Fruit fly (Drosophila melanogaster) whole organism, embryonic: ENCODE results near the gene Art3.

Source experiments
- CG10654 ChIP-seq: fragments of 200-800 bp; sonication (Bioruptor generic); optimal IDR thresholded peaks from 2 replicates; lab custom pipeline; 2016; ENCODE audit warnings: missing biosample characterization, missing genetic modification characterization
- CG12391 ChIP-seq: fragments of 200-800 bp; sonication (Bioruptor generic); optimal IDR thresholded peaks from 3 replicates; lab custom pipeline; 2018; ENCODE audit warnings: missing biosample characterization, mild to moderate bottlenecking, missing genetic modification characterization, moderate library complexity
- CG12769 ChIP-seq: fragments of 200-800 bp; sonication (Bioruptor generic); optimal IDR thresholded peaks from 2 replicates; lab custom pipeline; 2019; ENCODE audit warnings: missing biosample characterization, mild to moderate bottlenecking, missing genetic modification characterization, moderate library complexity
- CG14667 ChIP-seq: fragments of 200-800 bp; sonication (Bioruptor generic); IDR thresholded peaks from 2 replicates; pipeline ENCODE4 v1.3.6; 2022; ENCODE audit warnings: missing biosample characterization, missing genetic modification characterization
- CG14965 ChIP-seq: fragments of 200-800 bp; sonication (Bioruptor generic); optimal IDR thresholded peaks from 2 replicates; lab custom pipeline; 2016; ENCODE audit warnings: missing biosample characterization, missing genetic modification characterization, borderline replicate concordance
- CG17385 ChIP-seq: fragments of 200-800 bp; sonication (Bioruptor generic); optimal IDR thresholded peaks from 3 replicates; lab custom pipeline; 2018; ENCODE audit warnings: missing biosample characterization, mild to moderate bottlenecking, missing genetic modification characterization
- CG1792 ChIP-seq: fragments of 200-800 bp; sonication (Bioruptor generic); optimal IDR thresholded peaks from 2 replicates; lab custom pipeline; 2016; ENCODE audit warnings: missing biosample characterization, missing genetic modification characterization
- CG1832 ChIP-seq: fragments of 200-800 bp; sonication (Bioruptor generic); optimal IDR thresholded peaks from 2 replicates; lab custom pipeline; 2017; ENCODE audit warnings: missing biosample characterization, mild to moderate bottlenecking, missing genetic modification characterization, inconsistent platforms
- CG18476 ChIP-seq: fragments of 200-800 bp; sonication (Bioruptor generic); optimal IDR thresholded peaks from 2 replicates; lab custom pipeline; 2016; ENCODE audit warnings: missing biosample characterization, mild to moderate bottlenecking, missing genetic modification characterization
- CG2875 ChIP-seq: fragments of 200-800 bp; sonication (Bioruptor generic); optimal IDR thresholded peaks from 2 replicates; lab custom pipeline; 2017; ENCODE audit warnings: missing biosample characterization, mild to moderate bottlenecking, missing genetic modification characterization, missing genetic modification reagents
- CG31441 ChIP-seq: fragments of 200-800 bp; sonication (Bioruptor generic); IDR thresholded peaks from 2 replicates; pipeline ENCODE4 v1.3.6; 2022; ENCODE audit warnings: missing biosample characterization, missing genetic modification characterization
- CG32532 ChIP-seq: fragments of 200-800 bp; sonication (Bioruptor generic); IDR thresholded peaks from 2 replicates; pipeline ENCODE4 v1.3.6; 2022; ENCODE audit warnings: missing biosample characterization, missing genetic modification characterization
- CG6683 ChIP-seq: fragments of 200-800 bp; sonication (Bioruptor generic); optimal IDR thresholded peaks from 2 replicates; lab custom pipeline; 2017; ENCODE audit warnings: missing biosample characterization, mild to moderate bottlenecking, missing genetic modification characterization, missing genetic modification reagents
- CG7963 ChIP-seq: fragments of 200-800 bp; sonication (Bioruptor generic); IDR thresholded peaks from 3 replicates; pipeline ENCODE4 v1.3.6; 2022; ENCODE audit warnings: missing biosample characterization, missing genetic modification characterization; ENCODE audit not compliant: partially characterized antibody
- CG8478 ChIP-seq: fragments of >200 bp; optimal IDR thresholded peaks from 2 replicates; lab custom pipeline; 2018
- CG8765 ChIP-seq: fragments of 200-800 bp; sonication (Bioruptor generic); IDR thresholded peaks from 2 replicates; pipeline ENCODE4 v1.3.6; 2022; ENCODE audit warnings: missing biosample characterization, missing genetic modification characterization
- CHES-1-like ChIP-seq: fragments of 200-800 bp; sonication (Bioruptor generic); optimal IDR thresholded peaks from 2 replicates; lab custom pipeline; 2016; ENCODE audit warnings: missing biosample characterization, missing genetic modification characterization
- Camta ChIP-seq: fragments of 200-800 bp; sonication (Bioruptor generic); optimal IDR thresholded peaks from 2 replicates; lab custom pipeline; 2016; ENCODE audit warnings: missing biosample characterization, missing genetic modification characterization
- D ChIP-seq, 2 experiments: fragments of 200-800 bp in 1 of 2; fragments of >200 bp in 1 of 2; sonication (Bioruptor generic) in 1 of 2; optimal IDR thresholded peaks; 2 replicates in 1 of 2; 3 replicates in 1 of 2; lab custom pipeline; 2017; ENCODE audit warnings: mild to moderate bottlenecking in 1 of 2, missing biosample characterization in 1 of 2, missing genetic modification characterization in 1 of 2, missing genetic modification reagents in 1 of 2
- Deaf1 ChIP-seq: fragments of 200-800 bp; optimal IDR thresholded peaks from 3 replicates; lab custom pipeline; 2019; ENCODE audit warnings: missing biosample characterization, mild to moderate bottlenecking, missing genetic modification characterization, moderate library complexity
- Dip3 ChIP-seq: fragments of 200-800 bp; sonication (Bioruptor generic); optimal IDR thresholded peaks from 3 replicates; lab custom pipeline; 2016; ENCODE audit warnings: missing biosample characterization, missing genetic modification characterization
- Drgx ChIP-seq: fragments of 200-800 bp; sonication (Bioruptor generic); IDR thresholded peaks from 2 replicates; pipeline ENCODE4 v1.3.6; 2022; ENCODE audit warnings: missing biosample characterization, missing genetic modification characterization
- Eip74EF ChIP-seq, 2 experiments: fragments of 200-800 bp in 1 of 2; fragments of >200 bp in 1 of 2; sonication (Bioruptor generic) in 1 of 2; optimal IDR thresholded peaks; 2 replicates each; lab custom pipeline; 2017 to 2019; ENCODE audit warnings: missing biosample characterization in 2 of 2, missing genetic modification characterization in 2 of 2, mild to moderate bottlenecking in 1 of 2, moderate library complexity in 1 of 2
- Gug ChIP-seq: fragments of 200-800 bp; sonication (Bioruptor generic); IDR thresholded peaks from 4 replicates; pipeline ENCODE4 v1.3.6; 2022; ENCODE audit warnings: missing biosample characterization, missing genetic modification characterization
- Hand ChIP-seq: fragments of 200-800 bp; sonication (Bioruptor generic); optimal IDR thresholded peaks from 2 replicates; lab custom pipeline; 2017; ENCODE audit warnings: mild to moderate bottlenecking, missing biosample characterization, missing genetic modification reagents, missing genetic modification characterization
- Lhr ChIP-seq: fragments of 200-800 bp; sonication (Bioruptor generic); optimal IDR thresholded peaks from 3 replicates; lab custom pipeline; 2017; ENCODE audit warnings: mild to moderate bottlenecking, missing biosample characterization, missing genetic modification reagents, missing genetic modification characterization
- MESR4 ChIP-seq: fragments of 200-800 bp; sonication (Bioruptor generic); optimal IDR thresholded peaks from 2 replicates; lab custom pipeline; 2018; ENCODE audit warnings: missing biosample characterization, mild to moderate bottlenecking, missing genetic modification characterization, moderate library complexity
- Neu2 ChIP-seq: fragments of 200-800 bp; sonication (Bioruptor generic); optimal IDR thresholded peaks from 3 replicates; lab custom pipeline; 2016; ENCODE audit warnings: missing biosample characterization, missing genetic modification characterization, borderline replicate concordance
- NfI ChIP-seq: fragments of 200-800 bp; sonication (Bioruptor generic); optimal IDR thresholded peaks from 3 replicates; lab custom pipeline; 2018; ENCODE audit warnings: missing biosample characterization, mild to moderate bottlenecking, missing genetic modification characterization, moderate library complexity
- Oli ChIP-seq: fragments of 200-800 bp; sonication (Bioruptor generic); optimal IDR thresholded peaks from 2 replicates; lab custom pipeline; 2018; ENCODE audit warnings: missing biosample characterization, mild to moderate bottlenecking, missing genetic modification characterization, moderate library complexity
- Optix ChIP-seq: fragments of 200-800 bp; sonication (Bioruptor generic); IDR thresholded peaks from 3 replicates; pipeline ENCODE4 v1.3.6; 2022; ENCODE audit warnings: missing biosample characterization, missing genetic modification characterization
- Spps ChIP-seq: fragments of 200-800 bp; sonication (Bioruptor generic); optimal IDR thresholded peaks from 2 replicates; lab custom pipeline; 2018; ENCODE audit warnings: missing biosample characterization, mild to moderate bottlenecking, missing genetic modification characterization
- bcd ChIP-seq: fragments of 200-800 bp; sonication (Bioruptor generic); optimal IDR thresholded peaks from 2 replicates; lab custom pipeline; 2017; ENCODE audit warnings: missing biosample characterization, mild to moderate bottlenecking, missing genetic modification characterization
- br ChIP-seq: fragments of >200 bp; optimal IDR thresholded peaks from 2 replicates; lab custom pipeline; 2017
- chinmo ChIP-seq: fragments of 200-800 bp; sonication (Bioruptor generic); IDR thresholded peaks from 4 replicates; pipeline ENCODE4 v1.3.6; 2022; ENCODE audit warnings: missing biosample characterization, missing genetic modification characterization; ENCODE audit not compliant: partially characterized antibody
- dmrt99B ChIP-seq: fragments of 200-800 bp; sonication (Bioruptor generic); optimal IDR thresholded peaks from 2 replicates; lab custom pipeline; 2018; ENCODE audit warnings: missing biosample characterization, mild to moderate bottlenecking, missing genetic modification characterization, moderate library complexity
- fu2 ChIP-seq: fragments of 200-800 bp; sonication (Bioruptor generic); optimal IDR thresholded peaks from 2 replicates; lab custom pipeline; 2016; ENCODE audit warnings: missing biosample characterization, missing genetic modification characterization
- gro ChIP-seq: fragments of 200-800 bp; sonication (Bioruptor generic); optimal IDR thresholded peaks from 2 replicates; lab custom pipeline; 2016; ENCODE audit warnings: missing biosample characterization, missing genetic modification characterization
- lab ChIP-seq: fragments of 200-800 bp; sonication (Bioruptor generic); optimal IDR thresholded peaks from 3 replicates; lab custom pipeline; 2017; ENCODE audit warnings: missing biosample characterization, missing genetic modification characterization, mild to moderate bottlenecking, moderate library complexity, missing genetic modification reagents
- mam ChIP-seq: fragments of 200-800 bp; sonication (Bioruptor generic); optimal IDR thresholded peaks from 3 replicates; lab custom pipeline; 2016; ENCODE audit warnings: missing biosample characterization, missing genetic modification characterization
- nau ChIP-seq: fragments of 200-800 bp; sonication (Bioruptor generic); optimal IDR thresholded peaks from 3 replicates; lab custom pipeline; 2017; ENCODE audit warnings: missing biosample characterization, mild to moderate bottlenecking, missing genetic modification characterization, missing genetic modification reagents
- nerfin-1 ChIP-seq: fragments of 200-800 bp; sonication (Bioruptor generic); optimal IDR thresholded peaks from 3 replicates; lab custom pipeline; 2019; ENCODE audit warnings: missing biosample characterization, mild to moderate bottlenecking, missing genetic modification characterization, moderate library complexity
- org-1 ChIP-seq: fragments of 200-800 bp; sonication (Bioruptor generic); optimal IDR thresholded peaks from 2 replicates; lab custom pipeline; 2017; ENCODE audit warnings: missing biosample characterization, missing genetic modification characterization
- p53 ChIP-seq: fragments of 200-800 bp; sonication (Bioruptor generic); optimal IDR thresholded peaks from 2 replicates; lab custom pipeline; 2016; ENCODE audit warnings: missing biosample characterization, missing genetic modification characterization
- rib ChIP-seq: fragments of 200-800 bp; sonication (Bioruptor generic); IDR thresholded peaks from 2 replicates; pipeline ENCODE4 v1.3.6; 2022; ENCODE audit warnings: missing biosample characterization, missing genetic modification characterization
- sug ChIP-seq: fragments of 200-800 bp; optimal IDR thresholded peaks from 2 replicates; lab custom pipeline; 2019; ENCODE audit warnings: missing biosample characterization, mild to moderate bottlenecking, missing genetic modification characterization, moderate library complexity
- vnd ChIP-seq: fragments of 200-800 bp; sonication (Bioruptor generic); IDR thresholded peaks from 3 replicates; pipeline ENCODE4 v1.3.6; 2022; ENCODE audit warnings: missing biosample characterization, missing genetic modification characterization; ENCODE audit not compliant: partially characterized antibody
- wek ChIP-seq: fragments of 200-800 bp; sonication (Bioruptor generic); optimal IDR thresholded peaks from 3 replicates; lab custom pipeline; 2018; ENCODE audit warnings: missing biosample characterization, mild to moderate bottlenecking, missing genetic modification characterization, moderate library complexity

The Art3 gene

dm6 chr3R:15208712-15209499, 20.3 kb downstream of the Art3 start, which contains the start of the genes Spn88Eb and Mau2 (continued):
- peak; percentile 67 for TF ChIP-seq MESR4
- no peak for TF ChIP-seq Spps (tag; lab: Kevin White, UChicago)
- TF ChIP-seq wek (GFP tag; lab: Kevin White, UChicago), result no peak
- TF ChIP-seq rib (GFP tag; lab: Robert Waterston, UW), result peak; percentile 87
- no peak for TF ChIP-seq Neu2
- TF ChIP-seq CG14965, result no peak
- peak; percentile 36 for TF ChIP-seq Camta (GFP tag; lab: Kevin White, UChicago)
- TF ChIP-seq CG8765 (GFP tag; lab: Robert Waterston, UW), result peak; percentile 61; the same call in 1 of the 2 replicates
- peak; percentile 13 for TF ChIP-seq CG18476 (GFP tag; lab: Kevin White, UChicago)
- TF ChIP-seq nau (GFP tag; lab: Kevin White, UChicago), result no peak
- TF ChIP-seq mam (GFP tag; lab: Kevin White, UChicago), result peak; percentile 80
- peak; percentile 100 for TF ChIP-seq CG31441 (GFP tag; lab: Robert Waterston, UW)
- 0 out of 4 replicates have a peak, but pooled peaks have one; percentile 52 for TF ChIP-seq chinmo
- TF ChIP-seq fu2 (GFP tag; lab: Kevin White, UChicago), result peak; percentile 52
- TF ChIP-seq bcd (GFP tag; lab: Kevin White, UChicago), result peak; percentile 67
- TF ChIP-seq org-1 (GFP tag; lab: Kevin White, UChicago), result no peak
- TF ChIP-seq dmrt99B (tag; lab: Kevin White, UChicago), result no peak
- no peak for TF ChIP-seq lab (GFP tag; lab: Kevin White, UChicago)
- TF ChIP-seq Eip74EF (GFP tag; optimal IDR thresholded peaks at IDR 0.05; lab: Kevin White, UChicago), result no peak
- no peak for TF ChIP-seq CG2875
- TF ChIP-seq CG7963 (GFP tag; lab: Robert Waterston, UW), result no peak; the same call in 1 of the 3 replicates
- TF ChIP-seq Dip3, result peak; percentile 62
- TF ChIP-seq Drgx, result peak; percentile 37; the same call in 1 of the 2 replicates
- TF ChIP-seq CG1832 (GFP tag; lab: Kevin White, UChicago), result no peak
- TF ChIP-seq nerfin-1 (tag; lab: Kevin White, UChicago), result no peak
- peak; percentile 23 for TF ChIP-seq CG6683 (GFP tag; lab: Kevin White, UChicago)
- peak; percentile 78 for TF ChIP-seq CHES-1-like
- peak; percentile 78 for TF ChIP-seq gro
- TF ChIP-seq CG32532 (GFP tag; lab: Robert Waterston, UW), result peak; percentile 85
- peak; percentile 88 for TF ChIP-seq Gug (GFP tag; lab: Robert Waterston, UW)
- no peak for TF ChIP-seq D (optimal IDR thresholded peaks at IDR 0.05; lab: Kevin White, UChicago)
- TF ChIP-seq D (GFP tag; optimal IDR thresholded peaks at IDR 0.05; lab: Kevin White, UChicago), result peak; percentile 14
- TF ChIP-seq CG12391 (tag; lab: Kevin White, UChicago), result peak; percentile 75
- no peak for TF ChIP-seq CG8478
- TF ChIP-seq Lhr, result peak; percentile 34
- TF ChIP-seq CG17385, result peak; percentile 55
- TF ChIP-seq CG12769, result no peak
- peak; percentile 34 for TF ChIP-seq CG10654 (GFP tag; lab: Kevin White, UChicago)
- peak; percentile 37 for TF ChIP-seq Oli (tag; lab: Kevin White, UChicago)
- TF ChIP-seq CG14667 (GFP tag; lab: Robert Waterston, UW), result peak; percentile 82
- no peak for TF ChIP-seq br (lab: Kevin White, UChicago)
- TF ChIP-seq sug (tag; lab: Kevin White, UChicago), result peak; percentile 80
- TF ChIP-seq CG1792, result no peak
- 0 out of 3 replicates have a peak, but pooled peaks have one; percentile 32 for TF ChIP-seq Optix (GFP tag; lab: Robert Waterston, UW)
- TF ChIP-seq vnd (GFP tag; lab: Robert Waterston, UW), result peak; percentile 69; the same call in 2 of the 3 replicates
- TF ChIP-seq Deaf1 (tag; lab: Kevin White, UChicago), result no peak
- TF ChIP-seq p53 (GFP tag; lab: Kevin White, UChicago), result peak; percentile 26
- no peak for TF ChIP-seq Hand (GFP tag; lab: Kevin White, UChicago)
- TF ChIP-seq NfI, result peak; percentile 73
